Worm (Caenorhabditis elegans): ENCODE results near the gene flad-1.

Gene flad-1

ce11 chrII:9992474-9992873, 48.5 kb downstream of the flad-1 start:
- TF ChIP-seq elt-1 (tag; optimal IDR thresholded peaks at IDR 0.05) (no peak), skn-1 (tag; optimal IDR thresholded peaks at IDR 0.05) (no peak), ztf-11 (tag; optimal IDR thresholded peaks at IDR 0.05) (no peak), fkh-10 (GFP tag; optimal IDR thresholded peaks at IDR 0.05) (peak; percentile 12), unc-62 (GFP tag; optimal IDR thresholded peaks at IDR 0.05) (no peak), hmg-11 (tag; optimal IDR thresholded peaks at IDR 0.05) (no peak), nfya-1 (tag; optimal IDR thresholded peaks at IDR 0.05; ENCODE audit: insufficient read depth) (no peak), nhr-43 (tag; optimal IDR thresholded peaks at IDR 0.05; ENCODE audit: poor library complexity, severe bottlenecking) (no peak)

ce11 chrII:9994679-9995078, 50.7 kb downstream of the flad-1 start:
- TF ChIP-seq nhr-12 (tag; optimal IDR thresholded peaks at IDR 0.05) (no peak), ama-1 (optimal IDR thresholded peaks at IDR 0.05) (no peak)

Measured in whole organism, L3 larva.